Fruit fly (Drosophila melanogaster) whole organism: ENCODE results near the gene CG15773.

ENCODE experiments used
- CG8478 ChIP-seq: fragments of >200 bp; optimal IDR thresholded peaks from 2 replicates; lab custom pipeline; 2018; ENCODE audit warnings: inconsistent platforms
- Dll ChIP-seq: fragments of >200 bp; optimal IDR thresholded peaks from 2 replicates; lab custom pipeline; 2017
- EcR ChIP-seq, 2 experiments: fragments of >200 bp; optimal IDR thresholded peaks; 2 replicates each; lab custom pipeline; 2017; ENCODE audit warnings: missing biosample characterization in 2 of 2, missing genetic modification characterization in 2 of 2, missing genetic modification reagents in 2 of 2
- pan ChIP-seq: fragments of >200 bp; optimal IDR thresholded peaks from 2 replicates; lab custom pipeline; 2017
- psq ChIP-seq: fragments of >200 bp; optimal IDR thresholded peaks from 2 replicates; lab custom pipeline; 2017
- usp ChIP-seq: fragments of >200 bp; optimal IDR thresholded peaks from 2 replicates; lab custom pipeline; 2017; ENCODE audit warnings: missing biosample characterization, missing genetic modification characterization, mixed read lengths

CG15773 gene

dm6 chrX:5735268-5735941, 2.9 kb downstream of the CG15773 start:
- TF ChIP-seq CG8478 (no peak), psq (lab: Kevin White, UChicago) (no peak), EcR (GFP tag; optimal IDR thresholded peaks at IDR 0.05; lab: Kevin White, UChicago) (no peak), Dll (no peak), usp (no peak), pan (lab: Kevin White, UChicago) (no peak)

DNA sequence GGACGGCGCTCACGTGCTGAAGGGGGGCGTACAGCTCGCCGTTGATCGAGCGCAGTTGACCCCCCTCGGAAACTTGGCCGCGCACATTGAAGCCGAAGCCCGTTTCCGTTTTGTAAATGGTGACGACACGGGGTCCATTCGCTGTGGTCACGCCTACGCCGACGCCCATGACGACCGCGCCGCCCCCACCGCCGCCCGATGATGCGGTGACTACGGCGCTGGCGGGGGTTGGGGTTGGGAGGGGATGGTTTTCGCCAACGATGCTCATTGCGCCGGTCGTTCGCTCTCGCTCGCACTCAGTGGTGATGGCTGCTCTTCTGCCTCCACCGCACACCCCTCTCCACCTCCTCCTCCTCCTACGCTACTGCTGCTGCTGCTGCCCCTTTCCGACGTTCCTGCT, 4.6 kb downstream of the CG15773 start:
- TF ChIP-seq pan (lab: Kevin White, UChicago) (no peak), Dll (no peak), psq (lab: Kevin White, UChicago) (no peak), EcR (GFP tag; optimal IDR thresholded peaks at IDR 0.05; lab: Kevin White, UChicago) (no peak), usp (no peak), CG8478 (no peak)

DNA sequence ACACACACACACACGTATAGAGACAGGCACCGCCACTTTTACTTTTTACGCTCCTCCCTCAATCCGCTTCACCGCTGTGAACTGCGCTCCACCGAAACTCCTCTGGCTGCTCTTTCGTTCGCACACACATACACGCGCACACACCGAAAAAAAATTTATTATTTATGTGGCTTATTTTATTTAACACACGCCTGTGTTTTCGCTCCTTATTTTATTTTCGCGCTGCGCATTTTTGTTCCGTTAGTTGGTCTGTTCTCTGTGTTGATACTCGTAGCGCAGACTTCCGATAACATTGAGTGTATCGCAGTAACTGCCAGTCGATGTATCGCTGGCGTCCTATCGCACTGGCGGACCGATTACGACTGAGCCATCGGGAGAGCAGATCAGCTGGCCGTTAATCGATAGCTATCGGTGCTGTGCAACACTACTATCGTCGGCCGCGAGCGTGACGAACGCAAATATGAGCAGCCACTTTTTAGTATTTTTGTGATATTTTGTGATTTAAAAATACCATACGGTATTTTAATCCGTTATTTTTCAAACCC, 5.2 kb downstream of the CG15773 start, which contains the start of gene Snx27:
Snx27 (minus strand) TSS at position 356 of the 545 bp plus-strand sequence.
- no peak for TF ChIP-seq usp
- TF ChIP-seq EcR (GFP tag; optimal IDR thresholded peaks at IDR 0.05; lab: Kevin White, UChicago): no peak
- TF ChIP-seq pan (lab: Kevin White, UChicago): no peak
- no peak for TF ChIP-seq psq (lab: Kevin White, UChicago)
- no peak for TF ChIP-seq Dll
- no peak for TF ChIP-seq CG8478

dm6 chrX:5741625-5742024, 9.1 kb downstream of the CG15773 start:
- TF ChIP-seq CG8478 (no peak), usp (no peak), psq (lab: Kevin White, UChicago) (no peak), EcR (GFP tag; optimal IDR thresholded peaks at IDR 0.05; lab: Kevin White, UChicago) (no peak), Dll (no peak), pan (lab: Kevin White, UChicago) (no peak)

DNA sequence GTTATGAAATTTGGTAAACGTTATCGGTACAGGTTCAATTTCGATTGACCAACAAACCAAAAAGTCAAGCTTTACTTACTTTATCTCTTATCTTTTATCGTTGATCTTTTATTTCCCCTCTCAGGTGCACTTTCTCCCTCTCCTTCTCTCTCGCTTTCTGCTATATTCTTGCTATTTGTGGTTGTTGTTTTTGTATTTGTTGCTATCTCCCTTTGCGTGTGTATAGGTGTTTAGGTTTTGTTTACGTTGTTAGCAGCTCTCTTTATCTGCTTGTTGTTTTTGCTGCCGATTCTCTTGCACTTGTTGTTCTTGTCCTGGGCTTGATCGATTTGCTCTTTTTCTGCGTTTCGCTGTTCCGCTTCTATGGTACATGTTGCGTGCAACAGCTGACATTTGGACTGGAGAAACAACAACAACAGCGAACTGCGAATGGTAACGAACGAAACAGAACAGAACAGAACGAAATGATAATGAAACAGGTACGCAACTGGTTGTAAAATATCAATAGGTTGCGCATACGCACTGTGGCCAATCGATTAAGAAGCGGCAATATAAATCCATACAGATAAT, 11.8 kb downstream of the CG15773 start:
- TF ChIP-seq psq (lab: Kevin White, UChicago): no peak
- TF ChIP-seq usp: no peak
- no peak for TF ChIP-seq pan (lab: Kevin White, UChicago)
- no peak for TF ChIP-seq Dll
- TF ChIP-seq EcR (GFP tag; optimal IDR thresholded peaks at IDR 0.05; lab: Kevin White, UChicago): no peak
- TF ChIP-seq CG8478: no peak

dm6 chrX:5744992-5745732, 12.6 kb downstream of the CG15773 start:
- no peak for TF ChIP-seq pan (lab: Kevin White, UChicago)
- TF ChIP-seq Dll: no peak
- no peak for TF ChIP-seq CG8478
- TF ChIP-seq EcR (GFP tag; optimal IDR thresholded peaks at IDR 0.05; lab: Kevin White, UChicago): no peak
- TF ChIP-seq psq (lab: Kevin White, UChicago): no peak
- TF ChIP-seq usp: no peak

dm6 chrX:5745840-5746815, 13.6 kb downstream of the CG15773 start:
- no peak for TF ChIP-seq EcR (GFP tag; optimal IDR thresholded peaks at IDR 0.05; lab: Kevin White, UChicago)
- TF ChIP-seq CG8478: no peak
- TF ChIP-seq psq (lab: Kevin White, UChicago): no peak
- TF ChIP-seq pan (lab: Kevin White, UChicago): no peak
- no peak for TF ChIP-seq usp
- no peak for TF ChIP-seq Dll

DNA sequence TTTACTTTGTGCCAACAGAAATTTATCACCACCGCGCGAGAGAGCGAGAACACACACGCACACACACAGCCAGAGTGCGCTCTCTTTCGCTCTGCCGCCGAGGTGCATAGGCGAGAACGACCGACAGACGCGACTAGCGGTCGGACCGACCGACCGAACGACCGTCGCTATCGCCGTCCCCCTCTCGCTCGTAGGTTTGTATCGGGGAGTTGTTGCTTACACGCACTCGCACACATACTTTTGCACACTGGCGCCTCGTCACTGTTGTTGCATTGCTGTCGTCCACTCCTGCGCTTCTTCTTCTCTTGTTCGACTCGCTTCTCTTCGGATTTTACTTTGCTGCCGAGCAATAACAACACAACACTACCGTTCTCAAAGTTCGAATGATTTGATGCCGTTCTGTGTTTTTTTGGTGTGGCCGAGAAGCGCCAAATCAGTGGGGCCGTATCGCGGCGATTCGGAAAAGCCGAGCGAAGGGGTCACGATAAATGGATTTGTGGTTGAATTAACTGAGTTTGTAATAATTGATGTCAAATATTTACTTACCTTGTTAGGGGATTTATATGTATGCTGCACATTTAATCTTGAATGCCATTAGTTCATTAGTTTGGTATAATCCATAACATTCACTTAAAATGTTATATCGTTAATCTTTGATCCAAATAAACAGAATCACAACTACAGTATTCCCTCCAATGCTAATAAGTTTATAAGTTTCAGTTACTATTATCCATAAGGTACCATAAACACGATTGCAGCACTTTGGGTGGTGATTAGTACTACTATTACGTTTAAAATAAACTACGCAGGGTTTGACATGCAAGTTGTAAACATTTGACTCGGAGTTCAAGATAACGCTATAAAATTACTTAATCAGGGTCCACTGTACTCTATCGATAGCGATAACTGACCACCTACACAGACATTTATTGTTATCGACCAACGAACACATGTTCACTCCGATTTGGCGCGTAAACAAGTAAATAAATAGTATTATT, 14.6 kb downstream of the CG15773 start, which contains the start of the genes IntS6 and Rtel1:
IntS6 (minus strand) TSS at position 391 of the 998 bp plus-strand sequence.
Rtel1 (plus strand) TSS at position 884 of the 998 bp plus-strand sequence.
- TF ChIP-seq psq (lab: Kevin White, UChicago) (no peak), Dll (peak; percentile 58), CG8478 (peak; percentile 65), usp (no peak), pan (lab: Kevin White, UChicago) (no peak), EcR (GFP tag; optimal IDR thresholded peaks at IDR 0.05; lab: Kevin White, UChicago) (no peak)

DNA sequence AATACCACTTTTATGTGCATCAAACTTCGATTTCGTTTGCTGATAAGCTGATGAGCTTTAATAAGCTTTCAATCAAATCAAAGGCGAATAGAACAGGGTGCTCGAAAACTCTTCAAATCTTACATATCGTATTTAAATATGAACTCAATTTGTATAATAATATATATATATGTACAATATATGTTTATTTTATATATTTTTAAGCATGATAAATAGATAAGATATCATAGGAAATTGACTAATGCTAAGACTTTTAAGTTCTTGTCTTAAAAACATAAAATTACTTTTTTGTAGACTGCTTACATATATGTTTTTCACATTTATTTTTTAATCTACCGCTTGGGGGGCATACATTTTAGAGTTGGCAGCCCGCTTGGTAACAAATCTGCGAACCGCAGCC, 19.4 kb downstream of the CG15773 start, which contains the start of gene CG15772:
CG15772 (plus strand) TSS at position 301 of the 400 bp plus-strand sequence.
- TF ChIP-seq Dll (no peak), EcR (GFP tag; optimal IDR thresholded peaks at IDR 0.05; lab: Kevin White, UChicago) (no peak), pan (lab: Kevin White, UChicago) (no peak), psq (lab: Kevin White, UChicago) (no peak), usp (no peak), CG8478 (no peak)

DNA sequence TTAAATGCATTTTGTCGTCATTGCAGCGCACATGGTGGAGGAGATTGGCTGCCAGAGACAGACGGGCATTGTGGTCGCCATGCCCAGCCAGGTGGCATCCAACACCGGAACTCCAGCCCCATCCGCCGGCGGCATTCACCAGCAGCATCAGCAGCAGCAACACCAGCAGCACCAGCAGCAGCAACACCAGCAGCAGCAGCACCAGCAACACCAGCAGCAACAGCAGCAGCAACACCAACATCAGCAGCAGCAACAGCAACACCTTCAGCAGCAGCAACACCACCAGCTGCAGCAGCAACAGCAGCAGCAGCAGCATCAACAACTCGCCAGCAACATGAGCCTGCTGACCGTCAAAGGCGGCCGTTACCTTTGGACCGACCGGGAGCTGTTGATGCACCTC, 20.3 kb downstream of the CG15773 start:
- TF ChIP-seq pan (lab: Kevin White, UChicago) (no peak), EcR (GFP tag; optimal IDR thresholded peaks at IDR 0.05; lab: Kevin White, UChicago) (no peak), usp (no peak), CG8478 (no peak), psq (lab: Kevin White, UChicago) (no peak), Dll (no peak)
